Worm (Caenorhabditis elegans) whole organism, L4/young adult: ENCODE measurements around the gene Y51H7BR.7.

Experiments used
- W03F9.2 ChIP-seq: fragments of 150-350 bp; optimal IDR thresholded peaks from 2 replicates; lab custom pipeline; 2014; ENCODE audit warnings: missing biosample characterization, missing genetic modification characterization
- dao-5 ChIP-seq: sonication (generic microtip); optimal IDR thresholded peaks from 2 replicates; lab custom pipeline; 2016; ENCODE audit warnings: missing genotype, missing genetic modification characterization, moderate library complexity, missing compliant biosample characterization
- him-1 ChIP-seq: sonication (generic microtip); optimal IDR thresholded peaks from 2 replicates; lab custom pipeline; 2016; ENCODE audit warnings: missing genotype, missing genetic modification reagents, missing genetic modification characterization, missing compliant biosample characterization

DNA sequence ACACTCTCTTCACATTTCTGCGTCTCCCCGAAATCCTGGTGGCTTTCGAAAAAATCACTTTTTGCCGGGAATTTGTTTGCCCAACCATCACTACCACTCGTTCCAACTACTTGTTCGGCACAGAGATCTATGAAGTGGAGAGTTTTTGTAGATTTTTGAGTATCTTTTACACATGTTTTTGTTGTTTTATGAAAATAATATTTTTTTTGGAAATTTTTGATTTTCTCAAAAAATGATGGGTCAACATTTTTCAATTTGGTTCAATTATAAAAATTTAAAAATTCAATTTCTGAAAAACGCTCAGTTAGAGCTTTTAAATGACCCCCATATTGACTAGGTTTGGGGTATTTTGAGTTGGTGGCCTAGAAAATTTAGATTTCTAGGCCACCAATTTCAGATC is at the start of gene Y51H7BR.7:
- TF ChIP-seq him-1, result no peak
- TF ChIP-seq W03F9.2 (tag; lab: Kevin White, UChicago), result no peak
- TF ChIP-seq dao-5 (tag; lab: Kevin White, UChicago), result no peak
